Worm (Caenorhabditis elegans) whole organism, L2 larva: Measurements from ENCODE around the gene H23L24.4.
A peak's percentile ranks its signal among the peaks of the same experiment; 100 is the strongest.

Experiments
- C34F6.9 ChIP-seq: fragments of 150-350 bp; optimal IDR thresholded peaks from 2 replicates; lab custom pipeline; 2014; ENCODE audit warnings: missing biosample characterization, missing genetic modification characterization
- F13H6.1 ChIP-seq: sonication (generic microtip); optimal IDR thresholded peaks from 2 replicates; lab custom pipeline; 2016; ENCODE audit warnings: missing genetic modification characterization, missing compliant biosample characterization
- R02D3.7 ChIP-seq: fragments of 150-350 bp; optimal IDR thresholded peaks from 2 replicates; lab custom pipeline; 2014; ENCODE audit warnings: missing biosample characterization, missing genetic modification characterization
- Y55F3AM.14 ChIP-seq: fragments of 200-800 bp; sonication (Bioruptor generic); optimal IDR thresholded peaks from 2 replicates; lab custom pipeline; 2018; ENCODE audit warnings: mild to moderate bottlenecking, missing genetic modification characterization, missing compliant biosample characterization
- ZK546.5 ChIP-seq: sonication (generic microtip); optimal IDR thresholded peaks from 2 replicates; lab custom pipeline; 2017; ENCODE audit warnings: missing biosample characterization, missing genetic modification characterization
- alr-1 ChIP-seq: fragments of 150-350 bp; optimal IDR thresholded peaks from 2 replicates; lab custom pipeline; 2014; ENCODE audit warnings: missing biosample characterization, missing genetic modification characterization
- aly-2 ChIP-seq: fragments of 150-350 bp; optimal IDR thresholded peaks from 2 replicates; lab custom pipeline; 2014; ENCODE audit warnings: missing biosample characterization, missing genetic modification characterization
- ama-1 ChIP-seq: fragments of 150-350 bp; optimal IDR thresholded peaks from 2 replicates; lab custom pipeline; 2018; ENCODE audit warnings: inconsistent platforms
- blmp-1 ChIP-seq: sonication (generic microtip); optimal IDR thresholded peaks from 2 replicates; lab custom pipeline; 2017; ENCODE audit warnings: missing genetic modification characterization, mild to moderate bottlenecking, missing compliant biosample characterization, antibody characterized with exemption, moderate library complexity; ENCODE audit not compliant: insufficient read depth
- ceh-16 ChIP-seq: fragments of 150-350 bp; optimal IDR thresholded peaks from 2 replicates; lab custom pipeline; 2014; ENCODE audit warnings: missing biosample characterization, missing genetic modification characterization
- ceh-82 ChIP-seq: fragments of 150-350 bp; optimal IDR thresholded peaks from 2 replicates; lab custom pipeline; 2014; ENCODE audit warnings: missing biosample characterization, missing genetic modification characterization
- crh-2 ChIP-seq: sonication (generic microtip); optimal IDR thresholded peaks from 2 replicates; lab custom pipeline; 2017; ENCODE audit warnings: missing biosample characterization, missing genetic modification characterization
- dmd-4 ChIP-seq: sonication (generic microtip); optimal IDR thresholded peaks from 2 replicates; lab custom pipeline; 2017; ENCODE audit warnings: missing biosample characterization, missing genetic modification characterization
- elt-1 ChIP-seq: fragments of 150-350 bp; optimal IDR thresholded peaks from 2 replicates; lab custom pipeline; 2014; ENCODE audit warnings: missing biosample characterization, missing genetic modification characterization
- elt-3 ChIP-seq: sonication (generic microtip); optimal IDR thresholded peaks from 2 replicates; lab custom pipeline; 2017; ENCODE audit warnings: missing biosample characterization, missing genetic modification characterization
- fos-1 ChIP-seq: fragments of 150-350 bp; optimal IDR thresholded peaks from 2 replicates; lab custom pipeline; 2014; ENCODE audit warnings: missing biosample characterization, missing genetic modification characterization
- gmeb-1 ChIP-seq: fragments of 150-350 bp; optimal IDR thresholded peaks from 2 replicates; lab custom pipeline; 2014; ENCODE audit warnings: missing biosample characterization, missing genetic modification characterization
- lin-11 ChIP-seq: fragments of 150-350 bp; sonication (generic microtip); optimal IDR thresholded peaks from 2 replicates; lab custom pipeline; 2014; ENCODE audit warnings: missing biosample characterization, missing genetic modification characterization, inconsistent platforms, mixed read lengths
- lin-13 ChIP-seq: fragments of 150-350 bp; optimal IDR thresholded peaks from 2 replicates; lab custom pipeline; 2014; ENCODE audit warnings: missing biosample characterization, missing genetic modification reagents, missing genetic modification characterization
- lin-39 ChIP-seq: fragments of 150-350 bp; optimal IDR thresholded peaks from 2 replicates; lab custom pipeline; 2014; ENCODE audit warnings: missing biosample characterization, missing genetic modification reagents, missing genetic modification characterization
- lsy-2 ChIP-seq, 2 experiments: fragments of 150-350 bp in 1 of 2; sonication (generic microtip) in 1 of 2; optimal IDR thresholded peaks; 2 replicates each; lab custom pipeline; 2014 to 2017; ENCODE audit warnings: missing biosample characterization in 2 of 2, missing genetic modification characterization in 2 of 2
- mab-5 ChIP-seq: fragments of 150-350 bp; optimal IDR thresholded peaks from 2 replicates; lab custom pipeline; 2014; ENCODE audit warnings: missing biosample characterization, missing genetic modification characterization
- mbf-1 ChIP-seq: sonication (generic microtip); optimal IDR thresholded peaks from 2 replicates; lab custom pipeline; 2017; ENCODE audit warnings: missing biosample characterization, missing genetic modification characterization
- mdl-1 ChIP-seq, 2 experiments: fragments of 150-350 bp in 1 of 2; sonication (generic microtip) in 1 of 2; optimal IDR thresholded peaks; 2 replicates each; lab custom pipeline; 2017; ENCODE audit warnings: missing biosample characterization in 2 of 2, missing genetic modification characterization in 2 of 2
- nhr-10 ChIP-seq: sonication (generic microtip); optimal IDR thresholded peaks from 2 replicates; lab custom pipeline; 2017; ENCODE audit warnings: missing biosample characterization, missing genetic modification characterization
- nhr-11 ChIP-seq: fragments of 150-350 bp; optimal IDR thresholded peaks from 2 replicates; lab custom pipeline; 2014; ENCODE audit warnings: missing biosample characterization, missing genetic modification characterization
- nhr-12 ChIP-seq: fragments of 150-350 bp; optimal IDR thresholded peaks from 2 replicates; lab custom pipeline; 2014; ENCODE audit warnings: missing biosample characterization, missing genetic modification characterization
- nhr-129 ChIP-seq: fragments of 150-350 bp; optimal IDR thresholded peaks from 2 replicates; lab custom pipeline; 2014; ENCODE audit warnings: missing biosample characterization, missing genetic modification characterization
- nhr-21 ChIP-seq: fragments of 150-350 bp; optimal IDR thresholded peaks from 2 replicates; lab custom pipeline; 2014; ENCODE audit warnings: missing biosample characterization, missing genetic modification characterization
- nhr-23 ChIP-seq: fragments of 150-350 bp; optimal IDR thresholded peaks from 2 replicates; lab custom pipeline; 2014; ENCODE audit warnings: missing biosample characterization, missing genetic modification reagents, missing genetic modification characterization
- nhr-237 ChIP-seq: fragments of 150-350 bp; optimal IDR thresholded peaks from 2 replicates; lab custom pipeline; 2014; ENCODE audit warnings: missing biosample characterization, missing genetic modification characterization
- nhr-25 ChIP-seq: fragments of 150-350 bp; sonication (generic microtip); optimal IDR thresholded peaks from 3 replicates; lab custom pipeline; 2014; ENCODE audit warnings: missing biosample characterization, missing genetic modification characterization
- nhr-6 ChIP-seq: fragments of 150-350 bp; optimal IDR thresholded peaks from 2 replicates; lab custom pipeline; 2014; ENCODE audit warnings: missing biosample characterization, missing genetic modification characterization
- nhr-77 ChIP-seq: fragments of 150-350 bp; optimal IDR thresholded peaks from 2 replicates; lab custom pipeline; 2014; ENCODE audit warnings: missing biosample characterization, missing genetic modification characterization
- peb-1 ChIP-seq: fragments of 150-350 bp; optimal IDR thresholded peaks from 2 replicates; lab custom pipeline; 2014; ENCODE audit warnings: missing biosample characterization, missing genetic modification characterization
- sem-4 ChIP-seq: fragments of 150-350 bp; optimal IDR thresholded peaks from 2 replicates; lab custom pipeline; 2014; ENCODE audit warnings: missing biosample characterization, missing genetic modification reagents, missing genetic modification characterization
- skn-1 ChIP-seq: sonication (generic microtip); optimal IDR thresholded peaks from 2 replicates; lab custom pipeline; 2017; ENCODE audit warnings: missing biosample characterization, missing genetic modification characterization
- sma-3 ChIP-seq: sonication (generic microtip); optimal IDR thresholded peaks from 2 replicates; lab custom pipeline; 2016; ENCODE audit warnings: missing genetic modification reagents, missing genetic modification characterization, missing compliant biosample characterization
- sma-9 ChIP-seq, 2 experiments: fragments of 150-350 bp in 1 of 2; sonication (generic microtip) in 1 of 2; optimal IDR thresholded peaks; 2 replicates each; lab custom pipeline; 2014 to 2016; ENCODE audit warnings: missing genetic modification characterization in 2 of 2, mild to moderate bottlenecking in 1 of 2, missing biosample characterization in 1 of 2, missing compliant biosample characterization in 1 of 2, missing genetic modification reagents in 1 of 2, moderate library complexity in 1 of 2
- snpc-4 ChIP-seq: fragments of 150-350 bp; optimal IDR thresholded peaks from 2 replicates; lab custom pipeline; 2014; ENCODE audit warnings: missing biosample characterization, missing genetic modification characterization
- unc-39 ChIP-seq: fragments of 150-350 bp; optimal IDR thresholded peaks from 2 replicates; lab custom pipeline; 2014; ENCODE audit warnings: missing biosample characterization, missing genetic modification characterization
- unc-55 ChIP-seq: fragments of 150-350 bp; sonication (generic microtip); optimal IDR thresholded peaks from 3 replicates; lab custom pipeline; 2014; ENCODE audit warnings: missing biosample characterization, missing genetic modification reagents, missing genetic modification characterization
- unc-62 ChIP-seq: fragments of 150-350 bp; optimal IDR thresholded peaks from 2 replicates; lab custom pipeline; 2014; ENCODE audit warnings: missing biosample characterization, missing genetic modification reagents, missing genetic modification characterization
- zag-1 ChIP-seq: fragments of 150-350 bp; optimal IDR thresholded peaks from 2 replicates; lab custom pipeline; 2014; ENCODE audit warnings: missing biosample characterization, missing genetic modification characterization
- ztf-1 ChIP-seq: fragments of 200-800 bp; sonication (Bioruptor generic); conservative IDR thresholded peaks from 2 replicates; pipeline ENCODE4 v1.3.6; 2022; ENCODE audit warnings: missing genetic modification characterization, missing compliant biosample characterization
- ztf-11 ChIP-seq: sonication (generic microtip); optimal IDR thresholded peaks from 2 replicates; lab custom pipeline; 2017; ENCODE audit warnings: missing biosample characterization, missing genetic modification characterization

The H23L24.4 gene

DNA sequence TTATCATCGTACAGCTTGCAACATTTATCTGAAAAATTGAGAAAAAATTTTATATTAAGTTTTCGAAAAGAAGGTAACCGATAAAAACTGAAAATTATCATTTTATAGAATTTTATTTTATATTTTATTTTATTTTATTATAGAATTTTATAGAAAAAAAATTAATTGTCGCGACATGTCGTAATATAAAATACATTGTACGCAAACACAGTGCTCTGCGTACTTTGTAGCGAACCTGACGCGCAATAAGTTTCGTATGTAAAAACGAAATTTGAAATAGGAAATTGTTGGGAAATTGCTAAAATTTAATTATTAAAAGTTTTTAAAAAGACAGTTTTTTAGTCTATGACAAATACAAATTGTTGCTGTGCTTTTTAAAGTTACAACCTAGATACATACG lies 13.9 kb downstream of the H23L24.4 start, which contains the start of the genes hst-1 and ints-6:
hst-1 (minus strand) TSS at position 28 of the 400 bp plus-strand sequence.
ints-6 (plus strand) TSS at position 260 of the 400 bp plus-strand sequence.
- TF ChIP-seq unc-39 (tag; lab: Kevin White, UChicago) = no peak
- no peak for TF ChIP-seq ceh-16 (tag; lab: Kevin White, UChicago)
- TF ChIP-seq ztf-1 (GFP tag; lab: Robert Waterston, UW) = no peak
- TF ChIP-seq snpc-4 (tag; lab: Kevin White, UChicago) = no peak
- no peak for TF ChIP-seq elt-1 (tag; lab: Kevin White, UChicago)
- TF ChIP-seq crh-2 (tag; lab: Kevin White, UChicago) = no peak
- no peak for TF ChIP-seq ama-1 (lab: Kevin White, UChicago)
- TF ChIP-seq unc-55 (GFP tag; lab: Kevin White, UChicago) = peak; percentile 26
- no peak for TF ChIP-seq zag-1 (tag; lab: Kevin White, UChicago)
- TF ChIP-seq nhr-129 = no peak
- TF ChIP-seq sma-3 = peak; percentile 15
- peak; percentile 19 for TF ChIP-seq F13H6.1 (tag; lab: Kevin White, UChicago)
- TF ChIP-seq C34F6.9 (tag; lab: Kevin White, UChicago) = peak; percentile 6
- TF ChIP-seq ZK546.5 (tag; lab: Kevin White, UChicago) = no peak
- no peak for TF ChIP-seq mab-5 (tag; lab: Kevin White, UChicago)
- TF ChIP-seq nhr-12 = no peak
- no peak for TF ChIP-seq R02D3.7 (tag; lab: Kevin White, UChicago)
- TF ChIP-seq gmeb-1 (tag; lab: Kevin White, UChicago) = peak; percentile 36
- no peak for TF ChIP-seq peb-1 (tag; lab: Kevin White, UChicago)
- TF ChIP-seq sem-4 (tag; lab: Kevin White, UChicago) = no peak
- TF ChIP-seq ceh-82 = no peak
- TF ChIP-seq nhr-21 (tag; lab: Kevin White, UChicago) = no peak
- no peak for TF ChIP-seq nhr-25 (tag; lab: Kevin White, UChicago)
- no peak for TF ChIP-seq nhr-11 (tag; lab: Kevin White, UChicago)
- TF ChIP-seq unc-62 (GFP tag; lab: Kevin White, UChicago) = no peak
- TF ChIP-seq nhr-23 (tag; lab: Kevin White, UChicago) = no peak
- TF ChIP-seq mdl-1 (tag; optimal IDR thresholded peaks at IDR 0.05; lab: Kevin White, UChicago) = no peak
- no peak for TF ChIP-seq elt-3 (tag; lab: Kevin White, UChicago)
- no peak for TF ChIP-seq lin-39 (tag; lab: Kevin White, UChicago)
- no peak for TF ChIP-seq aly-2 (tag; lab: Kevin White, UChicago)
- TF ChIP-seq blmp-1 (tag; lab: Kevin White, UChicago) = no peak
- TF ChIP-seq fos-1 (tag; lab: Kevin White, UChicago) = no peak
- TF ChIP-seq lin-11 (tag; lab: Kevin White, UChicago) = no peak
- no peak for TF ChIP-seq nhr-6 (tag; lab: Kevin White, UChicago)
- TF ChIP-seq lsy-2 (tag; optimal IDR thresholded peaks at IDR 0.05; lab: Kevin White, UChicago) = peak in 1 of 2 experiments; percentile 31
- no peak for TF ChIP-seq nhr-237
- no peak for TF ChIP-seq alr-1 (tag; lab: Kevin White, UChicago)
- TF ChIP-seq sma-9 (GFP tag; optimal IDR thresholded peaks at IDR 0.05; lab: Kevin White, UChicago) = no peak
- TF ChIP-seq sma-9 (tag; optimal IDR thresholded peaks at IDR 0.05; lab: Kevin White, UChicago) = no peak
- no peak for TF ChIP-seq mbf-1 (tag; lab: Kevin White, UChicago)
- no peak for TF ChIP-seq Y55F3AM.14 (GFP tag; lab: Kevin White, UChicago)
- TF ChIP-seq ztf-11 (tag; lab: Kevin White, UChicago) = no peak
- TF ChIP-seq nhr-77 = no peak
- TF ChIP-seq nhr-10 (tag; lab: Kevin White, UChicago) = no peak

DNA sequence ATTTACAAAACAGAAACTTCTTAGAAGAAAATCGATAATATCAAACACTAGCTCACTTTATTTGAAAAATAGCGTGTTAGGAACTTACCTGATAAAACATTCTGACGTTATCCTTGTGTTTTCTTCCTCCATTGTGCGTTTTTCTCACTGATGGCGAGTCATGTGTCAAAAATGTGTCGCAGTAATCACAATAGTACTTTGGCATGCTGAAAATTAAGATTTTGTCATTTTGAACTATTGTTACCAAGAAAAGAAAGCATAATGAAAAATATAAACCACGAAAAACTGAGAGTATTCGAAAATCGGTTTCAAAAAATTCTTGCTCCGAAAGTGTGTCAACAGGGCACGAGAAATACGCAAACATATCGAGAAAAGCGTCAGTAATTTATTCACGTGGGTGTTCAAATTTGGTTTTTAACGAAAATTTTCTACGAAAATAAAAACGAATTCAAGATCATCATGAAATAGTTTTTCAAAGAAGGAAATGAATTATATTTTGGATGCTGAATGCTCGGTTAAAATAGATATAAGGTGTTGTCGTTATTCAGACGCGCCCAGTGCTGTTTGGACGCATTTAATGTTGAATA lies 17.7 kb downstream of the H23L24.4 start, which contains the start of gene snrp-3:
snrp-3 (minus strand) TSS at position 206 of the 587 bp plus-strand sequence.
- TF ChIP-seq nhr-10 (tag; lab: Kevin White, UChicago) (peak; percentile 48), gmeb-1 (tag; lab: Kevin White, UChicago) (peak; percentile 97), nhr-11 (tag; lab: Kevin White, UChicago) (no peak), sma-9 (GFP tag; optimal IDR thresholded peaks at IDR 0.05; lab: Kevin White, UChicago) (peak; percentile 79), sma-9 (tag; optimal IDR thresholded peaks at IDR 0.05; lab: Kevin White, UChicago) (no peak), F13H6.1 (tag; lab: Kevin White, UChicago) (peak; percentile 83), mbf-1 (tag; lab: Kevin White, UChicago) (no peak), C34F6.9 (tag; lab: Kevin White, UChicago) (peak; percentile 96), unc-39 (tag; lab: Kevin White, UChicago) (no peak), nhr-6 (tag; lab: Kevin White, UChicago) (peak; percentile 78), aly-2 (tag; lab: Kevin White, UChicago) (no peak), zag-1 (tag; lab: Kevin White, UChicago) (peak; percentile 32), unc-62 (GFP tag; lab: Kevin White, UChicago) (no peak), lsy-2 (tag; optimal IDR thresholded peaks at IDR 0.05; lab: Kevin White, UChicago) (peak; percentile 85 to 94), nhr-129 (peak; percentile 79), nhr-21 (tag; lab: Kevin White, UChicago) (peak; percentile 78), unc-55 (GFP tag; lab: Kevin White, UChicago) (peak; percentile 94), ZK546.5 (tag; lab: Kevin White, UChicago) (no peak), lin-11 (tag; lab: Kevin White, UChicago) (no peak), alr-1 (tag; lab: Kevin White, UChicago) (no peak), ama-1 (lab: Kevin White, UChicago) (peak; percentile 69), mdl-1 (tag; optimal IDR thresholded peaks at IDR 0.05; lab: Kevin White, UChicago) (peak in 1 of 2 experiments; percentile 75), snpc-4 (tag; lab: Kevin White, UChicago) (peak; percentile 55), ceh-82 (no peak), peb-1 (tag; lab: Kevin White, UChicago) (no peak), lin-39 (tag; lab: Kevin White, UChicago) (no peak), dmd-4 (tag; lab: Kevin White, UChicago) (no peak), nhr-237 (no peak), lin-13 (peak; percentile 86), R02D3.7 (tag; lab: Kevin White, UChicago) (peak; percentile 16), nhr-77 (no peak), skn-1 (tag; lab: Kevin White, UChicago) (no peak), ztf-11 (tag; lab: Kevin White, UChicago) (no peak), blmp-1 (tag; lab: Kevin White, UChicago) (no peak)
